Worm (Caenorhabditis elegans) whole organism, late embryonic: ENCODE results near the gene C44B12.6.

Experiments
- ama-1 ChIP-seq: fragments of 150-350 bp; optimal IDR thresholded peaks from 2 replicates; lab custom pipeline; 2014
- ceh-2 ChIP-seq: sonication (generic microtip); optimal IDR thresholded peaks from 2 replicates; lab custom pipeline; 2016; ENCODE audit warnings: missing genotype, missing genetic modification characterization, missing compliant biosample characterization
- dve-1 ChIP-seq: sonication (generic microtip); optimal IDR thresholded peaks from 2 replicates; lab custom pipeline; 2017; ENCODE audit warnings: antibody characterized with exemption, mild to moderate bottlenecking, missing genetic modification characterization, missing compliant biosample characterization
- ets-4 ChIP-seq: sonication (generic microtip); optimal IDR thresholded peaks from 2 replicates; lab custom pipeline; 2016; ENCODE audit warnings: missing genetic modification characterization, missing compliant biosample characterization
- fkh-10 ChIP-seq: fragments of 150-350 bp; optimal IDR thresholded peaks from 2 replicates; lab custom pipeline; 2014; ENCODE audit warnings: missing biosample characterization, missing genetic modification reagents, missing genetic modification characterization
- hlh-13 ChIP-seq: fragments of 200-800 bp; sonication (Bioruptor generic); optimal IDR thresholded peaks from 2 replicates; lab custom pipeline; 2018; ENCODE audit warnings: mild to moderate bottlenecking, missing genetic modification characterization, missing compliant biosample characterization
- nfya-1 ChIP-seq: sonication (generic microtip); optimal IDR thresholded peaks from 2 replicates; lab custom pipeline; 2017; ENCODE audit warnings: missing genetic modification characterization, mild to moderate bottlenecking, missing compliant biosample characterization, antibody characterized with exemption, moderate library complexity
- pqm-1 ChIP-seq: sonication (generic microtip); optimal IDR thresholded peaks from 2 replicates; lab custom pipeline; 2016; ENCODE audit warnings: missing genetic modification characterization, missing compliant biosample characterization
- ref-2 ChIP-seq: sonication (generic microtip); optimal IDR thresholded peaks from 2 replicates; lab custom pipeline; 2016; ENCODE audit warnings: missing genetic modification characterization, missing compliant biosample characterization
- tbx-2 ChIP-seq: sonication (generic microtip); optimal IDR thresholded peaks from 2 replicates; lab custom pipeline; 2016; ENCODE audit warnings: missing genetic modification characterization, missing compliant biosample characterization
- unc-86 ChIP-seq: sonication (generic microtip); optimal IDR thresholded peaks from 2 replicates; lab custom pipeline; 2016; ENCODE audit warnings: missing genetic modification characterization, missing compliant biosample characterization
- zip-5 ChIP-seq: sonication (generic microtip); optimal IDR thresholded peaks from 2 replicates; lab custom pipeline; 2016; ENCODE audit warnings: missing genetic modification characterization, missing compliant biosample characterization

- TF ChIP-seq fkh-10 (GFP tag; lab: Kevin White, UChicago): no peak
- TF ChIP-seq ceh-2 (tag; lab: Kevin White, UChicago): no peak
- no peak for TF ChIP-seq zip-5 (tag; lab: Kevin White, UChicago)
- TF ChIP-seq unc-86: no peak
- no peak for TF ChIP-seq ref-2 (tag; lab: Kevin White, UChicago)
- TF ChIP-seq pqm-1 (tag; lab: Kevin White, UChicago): no peak
- no peak for TF ChIP-seq tbx-2 (tag; lab: Kevin White, UChicago)
- TF ChIP-seq ets-4: no peak
- TF ChIP-seq dve-1 (tag; lab: Kevin White, UChicago): no peak
- TF ChIP-seq hlh-13: no peak
- TF ChIP-seq ama-1 (lab: Kevin White, UChicago): no peak
- TF ChIP-seq nfya-1: no peak
Measured at ce11 chrIV:1177683-1178082, 41.1 kb upstream of the C44B12.6 start, which contains the start of gene Y104H12D.2.
